Worm (Caenorhabditis elegans) whole organism, L4 larva: Measurements from ENCODE around the gene psr-1.

Experiments used
- hmg-1.1 ChIP-seq: fragments of 200-800 bp; sonication (Bioruptor generic); IDR thresholded peaks from 2 replicates; pipeline ENCODE4 v1.3.6; 2022; ENCODE audit warnings: missing genetic modification reagents, missing genetic modification characterization, missing compliant biosample characterization
- jun-1 ChIP-seq: fragments of 150-350 bp; optimal IDR thresholded peaks from 2 replicates; lab custom pipeline; 2014; ENCODE audit warnings: missing biosample characterization, missing genetic modification reagents, missing genetic modification characterization
- lim-7 ChIP-seq: fragments of 200-800 bp; sonication (Bioruptor generic); IDR thresholded peaks from 2 replicates; pipeline ENCODE4 v1.3.6; 2022; ENCODE audit warnings: missing genetic modification characterization, missing compliant biosample characterization
- nhr-28 ChIP-seq: fragments of 150-350 bp; optimal IDR thresholded peaks from 2 replicates; lab custom pipeline; 2014; ENCODE audit warnings: missing biosample characterization, missing genetic modification characterization
- snpc-4 ChIP-seq: fragments of 150-350 bp; optimal IDR thresholded peaks from 2 replicates; lab custom pipeline; 2014; ENCODE audit warnings: missing biosample characterization, missing genetic modification characterization

DNA sequence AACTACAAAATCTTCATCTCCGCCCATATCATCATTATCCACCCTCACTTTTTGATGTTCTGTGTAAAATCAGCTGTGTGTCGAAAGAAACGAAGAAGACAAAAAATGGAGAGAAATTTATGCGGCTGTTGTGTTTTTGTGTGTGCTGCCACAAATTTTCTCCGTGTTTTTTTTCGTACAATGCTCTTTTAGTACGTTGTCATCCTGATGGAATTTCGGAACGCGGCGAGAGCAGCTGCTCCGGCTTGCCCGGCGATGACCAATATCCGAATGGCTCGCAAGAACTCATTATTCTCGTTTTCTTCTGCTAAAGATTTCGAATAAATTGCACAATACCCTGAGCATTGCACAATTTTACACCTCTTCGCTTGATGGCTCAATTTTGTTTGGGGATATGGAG is 13.7 kb upstream of the psr-1 start:
- TF ChIP-seq snpc-4 (no peak), hmg-1.1 (no peak), jun-1 (tag; lab: Kevin White, UChicago) (no peak), lim-7 (GFP tag; lab: Robert Waterston, UW) (no peak), nhr-28 (tag; lab: Kevin White, UChicago) (peak; percentile 41)
